Worm (Caenorhabditis elegans) whole organism, L4/young adult: ENCODE results near the gene bbs-8.

Source experiments
- W03F9.2 ChIP-seq: fragments of 150-350 bp; optimal IDR thresholded peaks from 2 replicates; lab custom pipeline; 2014; ENCODE audit warnings: missing biosample characterization, missing genetic modification characterization
- dao-5 ChIP-seq: sonication (generic microtip); optimal IDR thresholded peaks from 2 replicates; lab custom pipeline; 2016; ENCODE audit warnings: missing genotype, missing genetic modification characterization, moderate library complexity, missing compliant biosample characterization
- him-1 ChIP-seq: sonication (generic microtip); optimal IDR thresholded peaks from 2 replicates; lab custom pipeline; 2016; ENCODE audit warnings: missing genotype, missing genetic modification reagents, missing genetic modification characterization, missing compliant biosample characterization

The bbs-8 gene

DNA sequence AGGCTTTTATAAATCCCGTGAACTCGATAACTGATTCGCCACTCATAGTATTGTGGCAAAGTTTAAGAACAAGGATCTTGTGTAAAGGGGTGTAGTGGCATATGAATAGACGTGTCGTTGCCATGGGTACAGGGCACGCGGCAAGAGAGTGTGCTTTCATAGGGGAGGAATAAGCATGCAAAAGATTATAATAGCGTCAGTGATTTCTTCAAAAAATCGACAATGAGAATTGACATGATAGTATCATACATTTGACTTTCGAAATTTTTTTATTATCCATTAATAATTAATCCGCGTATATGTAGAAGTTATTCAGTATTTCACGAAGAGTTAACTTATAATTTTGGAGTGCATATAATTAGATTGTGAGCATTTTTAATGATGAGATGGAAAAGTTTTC is at the start of gene bbs-8:
TSS of gene bbs-8 (minus strand) at position 101 of the 400 bp plus-strand sequence.
- TF ChIP-seq dao-5: no peak
- no peak for TF ChIP-seq him-1 (tag; lab: Kevin White, UChicago)
- TF ChIP-seq W03F9.2: no peak

DNA sequence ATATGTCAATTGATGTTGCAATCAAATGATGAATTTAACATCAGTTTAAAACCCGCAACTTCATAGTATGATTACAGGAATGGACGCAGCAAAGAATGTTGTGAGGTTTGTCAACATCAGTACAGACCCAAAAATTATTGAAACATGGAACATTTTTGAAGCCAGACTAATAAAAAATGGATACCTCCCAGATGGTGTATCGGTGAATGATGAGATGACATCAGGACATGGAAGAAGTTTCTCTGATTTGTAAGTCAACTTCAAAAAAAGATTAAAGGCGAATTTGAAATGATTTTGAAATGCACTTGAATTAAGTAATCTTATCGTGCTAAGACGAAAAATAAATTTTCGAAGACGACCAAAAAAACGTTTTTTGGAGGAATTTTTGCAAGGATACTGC is 49.0 kb upstream of the bbs-8 start:
- no peak for TF ChIP-seq him-1 (tag; lab: Kevin White, UChicago)
- no peak for TF ChIP-seq W03F9.2
- no peak for TF ChIP-seq dao-5

DNA sequence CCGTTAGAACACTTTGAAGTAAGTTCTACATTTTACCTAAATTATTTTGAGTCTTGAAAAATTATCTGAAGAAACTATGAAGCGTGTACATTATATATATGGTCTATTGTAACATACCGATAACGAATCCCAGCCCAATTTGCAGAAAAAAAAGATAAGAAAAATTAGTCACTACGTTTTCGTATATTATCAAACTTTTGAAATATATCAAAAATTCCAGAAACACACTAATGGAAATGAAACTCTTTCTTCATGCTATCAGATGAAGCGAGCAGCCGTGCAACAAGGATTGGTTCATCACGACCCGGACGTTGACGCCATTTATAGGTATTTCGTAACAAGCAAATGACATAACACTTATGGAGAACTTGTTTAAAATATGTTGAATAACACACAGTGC is 47.0 kb upstream of the bbs-8 start:
- TF ChIP-seq dao-5: no peak
- TF ChIP-seq him-1 (tag; lab: Kevin White, UChicago): no peak
- no peak for TF ChIP-seq W03F9.2

DNA sequence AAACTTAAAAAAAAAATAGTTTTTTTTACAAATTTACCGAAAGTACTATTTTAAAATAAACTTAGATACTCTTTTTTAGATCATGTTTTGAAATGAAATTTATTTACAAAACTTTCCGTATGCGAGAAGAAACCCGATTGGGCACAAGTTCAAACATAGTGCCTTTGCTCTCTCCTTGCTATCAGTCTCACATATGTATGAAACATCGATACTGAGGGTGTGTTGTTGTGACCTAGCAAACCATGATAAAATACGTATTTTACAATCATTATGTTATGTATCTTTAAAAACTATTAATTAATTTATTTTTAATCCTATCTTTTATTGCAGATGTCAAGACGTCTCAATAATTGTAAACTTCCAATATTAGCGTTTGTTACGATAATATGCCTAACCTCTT is 45.2 kb upstream of the bbs-8 start:
- no peak for TF ChIP-seq dao-5

DNA sequence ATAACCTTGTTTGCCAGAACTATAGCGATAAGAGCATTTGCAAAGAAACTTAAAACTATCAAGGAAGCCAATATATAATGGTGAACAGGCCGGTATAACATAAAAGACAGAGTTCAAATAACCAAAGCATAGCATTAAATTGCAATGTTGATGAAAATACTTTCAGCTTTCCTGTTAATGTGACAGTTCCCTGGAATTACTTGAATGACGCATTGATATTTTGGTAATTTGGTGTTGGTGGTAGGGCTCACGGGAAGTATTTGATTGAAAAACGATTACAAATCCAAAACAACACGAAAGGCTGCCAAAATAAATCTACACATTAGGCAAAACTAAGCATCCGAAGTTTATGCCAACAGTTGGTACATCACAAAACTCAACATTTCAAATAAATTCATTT is 44.1 kb upstream of the bbs-8 start, which contains the start of gene dmsr-16:
TSS of gene dmsr-16 (minus strand) at position 101 of the 400 bp plus-strand sequence.
- TF ChIP-seq dao-5: no peak
- no peak for TF ChIP-seq W03F9.2
- no peak for TF ChIP-seq him-1 (tag; lab: Kevin White, UChicago)

DNA sequence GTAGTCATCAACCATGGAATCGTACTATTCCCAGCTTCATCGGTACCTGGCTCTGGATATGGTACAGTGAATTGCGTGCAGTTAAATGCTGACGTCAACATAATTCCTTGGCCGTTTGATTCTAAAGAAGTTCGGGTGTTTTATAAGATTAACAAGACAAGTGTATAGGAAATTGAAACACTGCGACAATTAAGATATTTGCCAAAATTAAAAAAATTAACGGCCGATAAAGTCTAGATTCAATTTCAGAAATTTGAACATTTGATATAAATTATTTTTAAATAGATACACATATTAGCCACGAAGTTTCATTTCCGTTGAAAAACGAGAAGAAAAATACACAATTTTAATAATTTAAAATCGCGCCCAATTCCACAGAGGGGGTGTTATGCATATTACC is 41.5 kb upstream of the bbs-8 start, which contains the start of gene dmsr-12:
TSS of gene dmsr-12 (minus strand) at position 101 of the 400 bp plus-strand sequence.
- TF ChIP-seq dao-5: no peak
- no peak for TF ChIP-seq W03F9.2
- no peak for TF ChIP-seq him-1 (tag; lab: Kevin White, UChicago)

DNA sequence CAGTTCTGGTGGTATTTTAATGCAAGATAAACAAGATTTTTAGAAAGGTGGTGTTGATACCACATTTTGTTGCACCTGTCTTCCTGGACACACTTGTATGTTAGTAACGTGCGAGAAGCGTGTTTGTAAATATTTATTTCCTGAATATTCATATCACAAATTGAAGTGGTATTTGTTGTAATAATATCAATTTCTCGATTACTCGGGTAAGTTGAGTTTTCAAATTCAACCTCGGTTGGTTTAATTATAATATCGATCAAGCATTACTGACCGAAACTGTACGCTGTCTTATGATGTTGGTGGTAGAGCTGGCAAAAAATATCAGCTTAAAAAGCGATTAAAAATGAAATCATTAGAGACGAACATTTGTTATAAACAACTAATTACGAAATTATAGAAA is 39.1 kb upstream of the bbs-8 start, which contains the start of gene dmsr-11:
TSS of gene dmsr-11 (minus strand) at position 101 of the 400 bp plus-strand sequence.
- no peak for TF ChIP-seq W03F9.2
- TF ChIP-seq dao-5: no peak
- TF ChIP-seq him-1 (tag; lab: Kevin White, UChicago): no peak

DNA sequence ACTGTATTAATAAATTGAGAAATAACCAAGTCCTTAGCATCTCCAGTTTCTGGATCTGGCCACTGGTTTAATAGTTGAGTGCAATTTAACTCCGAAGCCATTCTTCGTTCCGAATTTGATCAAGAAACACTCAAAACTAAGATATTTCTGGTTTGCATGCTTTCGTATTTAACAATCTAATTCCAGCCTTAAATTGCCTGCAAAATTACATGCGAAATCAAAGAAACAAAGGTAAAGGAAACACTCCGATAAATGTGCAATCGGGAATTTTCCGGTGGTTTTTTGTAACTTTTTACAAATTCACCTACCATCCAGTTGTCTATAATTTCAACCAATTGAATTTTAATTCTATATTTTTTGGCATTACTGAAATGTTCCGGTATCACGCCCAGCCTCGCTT is 37.0 kb upstream of the bbs-8 start, which contains the start of gene dmsr-10:
TSS of gene dmsr-10 (minus strand) at position 101 of the 400 bp plus-strand sequence.
- TF ChIP-seq him-1 (tag; lab: Kevin White, UChicago) (no peak), dao-5 (no peak), W03F9.2 (no peak)

DNA sequence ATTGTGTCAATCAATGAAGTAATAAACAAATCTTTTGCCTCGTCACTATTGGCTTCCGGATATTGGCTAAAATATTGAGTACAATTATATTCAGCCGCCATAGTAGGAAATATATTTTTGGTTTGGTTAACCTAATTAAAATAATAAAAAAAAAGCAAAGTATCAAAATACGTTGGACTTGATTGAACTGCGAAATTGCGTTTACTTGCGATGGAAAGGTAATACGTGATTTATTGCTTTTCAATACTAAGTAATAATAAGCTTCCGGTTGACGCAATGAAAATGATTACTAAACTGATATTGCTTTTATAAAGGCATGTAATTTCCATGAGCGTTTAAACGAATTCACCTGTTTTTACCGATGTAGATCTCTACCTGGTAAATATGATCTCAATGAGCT is 34.7 kb upstream of the bbs-8 start, which contains the start of gene dmsr-9:
TSS of gene dmsr-9 (minus strand) at position 101 of the 400 bp plus-strand sequence.
- no peak for TF ChIP-seq him-1 (tag; lab: Kevin White, UChicago)
- no peak for TF ChIP-seq W03F9.2
- TF ChIP-seq dao-5: no peak

DNA sequence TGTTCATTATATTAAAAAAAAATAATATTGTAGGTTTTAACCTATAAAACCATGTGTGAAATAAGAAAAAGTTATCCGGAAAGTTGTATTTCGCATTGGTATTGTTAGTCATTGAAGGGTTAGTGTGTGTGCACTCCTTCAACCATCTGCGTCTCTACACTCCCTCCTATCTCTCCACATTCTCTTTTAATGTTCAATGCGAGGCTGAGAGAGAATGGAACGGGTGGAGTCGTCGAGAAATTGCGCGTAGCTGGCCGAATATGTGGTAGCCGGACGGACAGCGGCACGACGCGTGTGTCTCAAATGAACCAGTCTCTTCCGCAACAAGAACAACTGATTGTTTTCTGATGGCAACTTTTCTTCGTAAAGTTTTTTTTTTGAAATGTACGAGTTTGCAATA is 32.0 kb upstream of the bbs-8 start:
- no peak for TF ChIP-seq him-1 (tag; lab: Kevin White, UChicago)
- no peak for TF ChIP-seq dao-5
- no peak for TF ChIP-seq W03F9.2

DNA sequence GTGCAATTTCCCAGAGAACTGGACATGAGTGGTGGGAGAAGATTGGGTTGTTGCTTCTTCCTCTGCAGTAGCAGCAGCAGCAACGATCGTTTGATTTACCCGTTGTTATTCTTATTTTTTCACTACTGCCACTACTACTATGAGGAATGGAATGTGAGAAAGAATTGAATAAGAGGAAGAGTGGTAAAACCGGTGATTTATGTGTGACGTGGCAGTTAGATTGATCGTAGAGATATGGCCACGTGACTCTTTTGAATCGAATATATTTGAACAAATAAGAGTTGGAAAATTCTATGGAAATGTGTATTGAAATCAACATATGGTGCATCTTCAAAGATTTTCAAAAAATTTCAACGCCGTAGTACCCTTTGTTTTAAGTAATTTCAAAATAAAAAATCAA is 31.4 kb upstream of the bbs-8 start:
- TF ChIP-seq him-1 (tag; lab: Kevin White, UChicago) (no peak), dao-5 (no peak), W03F9.2 (no peak)

DNA sequence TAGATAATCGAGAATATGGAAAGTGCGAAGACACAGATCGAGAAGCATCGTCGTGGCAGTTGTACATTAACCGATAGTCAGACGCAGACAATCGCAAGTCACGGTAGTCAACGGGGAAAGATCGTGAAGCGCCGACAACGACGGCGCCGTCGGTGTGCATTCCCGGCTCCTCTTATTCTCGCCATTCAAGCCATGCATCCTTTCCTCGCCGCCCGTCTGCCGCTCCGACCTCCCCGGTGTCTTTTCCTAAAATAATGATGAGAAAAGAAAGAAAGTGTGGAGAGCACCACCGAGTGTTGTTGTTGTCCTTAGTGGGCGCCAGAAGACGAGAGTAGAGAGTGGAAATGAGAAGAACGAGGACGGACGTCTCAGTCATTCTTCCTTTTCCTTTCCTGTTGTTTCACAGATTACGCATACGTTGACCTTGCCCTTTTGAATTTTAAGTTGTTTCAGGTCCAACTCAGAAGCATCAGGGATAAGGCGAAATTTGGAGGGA is 28.9 kb upstream of the bbs-8 start, which contains the start of gene ZC404.1:
TSS of gene ZC404.1 (plus strand) at position 446 of the 496 bp plus-strand sequence.
- TF ChIP-seq dao-5 (no peak), W03F9.2 (no peak), him-1 (tag; lab: Kevin White, UChicago) (no peak)

DNA sequence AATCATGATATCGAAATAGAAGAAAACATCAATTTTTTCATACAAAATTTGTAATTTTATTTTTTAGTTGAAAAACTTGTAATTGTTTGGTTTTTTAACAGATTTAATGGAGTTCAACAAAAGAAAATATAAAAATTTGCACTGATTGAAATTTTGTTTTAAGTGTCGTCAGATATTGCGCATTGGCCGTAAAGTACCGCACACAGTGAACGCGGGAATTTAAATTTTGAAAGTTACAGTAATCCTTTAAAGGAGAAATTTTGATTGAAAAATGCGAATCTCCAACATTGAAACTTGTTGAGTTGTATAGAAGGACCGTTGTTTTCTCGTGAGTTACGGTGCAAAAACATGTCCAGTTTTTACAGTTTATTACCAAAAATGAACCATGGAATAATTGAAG is 28.1 kb upstream of the bbs-8 start:
- TF ChIP-seq dao-5 (no peak), W03F9.2 (no peak), him-1 (tag; lab: Kevin White, UChicago) (no peak)

DNA sequence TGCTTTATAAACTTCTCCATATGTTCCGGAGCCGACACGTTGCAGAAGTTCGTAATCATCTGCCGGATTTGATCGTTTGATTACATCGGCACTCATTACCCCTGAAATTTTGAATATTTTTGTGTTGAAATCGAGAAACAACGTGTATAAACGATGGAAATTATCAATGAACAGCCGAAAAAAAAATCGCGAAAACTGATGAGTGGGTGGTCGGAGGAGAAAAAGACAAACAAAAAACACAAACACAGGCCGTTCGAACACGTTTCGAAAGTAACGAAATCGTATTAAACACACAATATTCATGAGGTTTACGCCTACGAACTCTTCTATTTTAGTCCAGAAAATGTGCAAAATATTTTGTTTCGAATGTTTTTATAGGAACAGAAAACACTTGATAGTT is 27.7 kb upstream of the bbs-8 start, which contains the start of gene gck-2:
TSS of gene gck-2 (minus strand) at position 101 of the 400 bp plus-strand sequence.
- TF ChIP-seq him-1 (tag; lab: Kevin White, UChicago): no peak
- no peak for TF ChIP-seq W03F9.2
- TF ChIP-seq dao-5: no peak

DNA sequence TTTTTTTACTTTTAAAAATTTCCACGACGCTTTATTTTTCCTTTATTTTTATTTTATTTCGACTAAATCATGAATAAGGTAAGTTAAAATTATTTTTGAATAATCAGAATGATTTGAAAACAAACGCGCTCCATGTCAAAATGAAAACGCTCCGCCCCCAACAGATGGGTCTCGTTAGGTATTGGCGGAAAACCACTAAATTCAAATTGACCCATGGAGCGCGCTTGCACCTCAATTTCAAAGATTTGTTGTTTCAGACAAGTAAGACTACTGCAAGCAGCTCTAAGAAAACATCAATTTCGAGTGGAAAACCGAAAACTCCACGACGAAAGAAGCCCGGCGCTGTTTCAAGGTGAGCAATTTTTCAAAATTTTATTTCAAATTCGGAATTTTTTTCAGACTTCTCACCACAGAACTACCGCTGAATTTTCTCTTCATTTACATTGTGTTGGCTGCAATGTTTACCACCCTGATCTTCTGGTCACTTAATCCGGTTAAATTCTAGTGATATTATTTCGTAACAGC is 23.1 kb upstream of the bbs-8 start, which contains the start of gene ZC404.2:
TSS of gene ZC404.2 (plus strand) at position 47 of the 525 bp plus-strand sequence.
- TF ChIP-seq W03F9.2: no peak
- TF ChIP-seq him-1 (tag; lab: Kevin White, UChicago): no peak
